Fruit fly (Drosophila melanogaster) whole organism, embryonic: ENCODE measurements around the gene CG34268.

Experiments
- CG10267 ChIP-seq: fragments of 200-800 bp; sonication (Bioruptor generic); optimal IDR thresholded peaks from 2 replicates; lab custom pipeline; 2018; ENCODE audit warnings: missing biosample characterization, mild to moderate bottlenecking, missing genetic modification characterization, moderate library complexity
- CG11247 ChIP-seq: fragments of 200-800 bp; sonication (Bioruptor generic); IDR thresholded peaks from 2 replicates; pipeline ENCODE4 v1.3.6; 2022; ENCODE audit warnings: missing biosample characterization, missing genetic modification characterization
- CG11696 ChIP-seq: fragments of 200-800 bp; sonication (Bioruptor generic); IDR thresholded peaks from 2 replicates; pipeline ENCODE4 v1.3.6; 2022; ENCODE audit warnings: missing biosample characterization, missing genetic modification characterization
- CG12744 ChIP-seq: fragments of 200-800 bp; sonication (Bioruptor generic); optimal IDR thresholded peaks from 2 replicates; lab custom pipeline; 2016; ENCODE audit warnings: missing biosample characterization, missing genetic modification characterization
- CG14050 ChIP-seq: fragments of 200-800 bp; sonication (Bioruptor generic); IDR thresholded peaks from 3 replicates; pipeline ENCODE4 v1.3.6; 2022; ENCODE audit warnings: missing biosample characterization, missing genetic modification characterization
- CG15073 ChIP-seq: fragments of 200-800 bp; sonication (Bioruptor generic); optimal IDR thresholded peaks from 2 replicates; lab custom pipeline; 2016; ENCODE audit warnings: missing biosample characterization, missing genetic modification characterization
- CG15269 ChIP-seq: fragments of 200-800 bp; sonication (Bioruptor generic); optimal IDR thresholded peaks from 2 replicates; lab custom pipeline; 2018; ENCODE audit warnings: missing biosample characterization, mild to moderate bottlenecking, missing genetic modification characterization, moderate library complexity
- CG16779 ChIP-seq: fragments of 200-800 bp; sonication (Bioruptor generic); IDR thresholded peaks from 2 replicates; pipeline ENCODE4 v1.3.6; 2022; ENCODE audit warnings: missing biosample characterization, missing genetic modification characterization
- CG17568 ChIP-seq: fragments of 200-800 bp; sonication (Bioruptor generic); optimal IDR thresholded peaks from 2 replicates; lab custom pipeline; 2018; ENCODE audit warnings: missing biosample characterization, mild to moderate bottlenecking, missing genetic modification characterization, moderate library complexity
- CG18262 ChIP-seq: fragments of 200-800 bp; optimal IDR thresholded peaks from 3 replicates; lab custom pipeline; 2019; ENCODE audit warnings: missing biosample characterization, mild to moderate bottlenecking, missing genetic modification characterization, moderate library complexity
- CG2199 ChIP-seq: fragments of 200-800 bp; sonication (Bioruptor generic); IDR thresholded peaks from 3 replicates; pipeline ENCODE4 v1.3.6; 2022; ENCODE audit warnings: missing biosample characterization, missing genetic modification characterization
- CG30431 ChIP-seq: fragments of 200-800 bp; sonication (Bioruptor generic); optimal IDR thresholded peaks from 2 replicates; lab custom pipeline; 2017; ENCODE audit warnings: missing biosample characterization, missing genetic modification characterization
- CG32532 ChIP-seq: fragments of 200-800 bp; sonication (Bioruptor generic); IDR thresholded peaks from 2 replicates; pipeline ENCODE4 v1.3.6; 2022; ENCODE audit warnings: missing biosample characterization, missing genetic modification characterization
- CG34422 ChIP-seq: fragments of 200-800 bp; sonication (Bioruptor generic); IDR thresholded peaks from 3 replicates; pipeline ENCODE4 v1.3.6; 2022; ENCODE audit warnings: missing biosample characterization, missing genetic modification characterization
- CG3838 ChIP-seq: fragments of 200-800 bp; sonication (Bioruptor generic); optimal IDR thresholded peaks from 3 replicates; lab custom pipeline; 2016; ENCODE audit warnings: missing biosample characterization, missing genetic modification characterization
- CG6654 ChIP-seq: fragments of 200-800 bp; sonication (Bioruptor generic); optimal IDR thresholded peaks from 2 replicates; lab custom pipeline; 2017; ENCODE audit warnings: missing biosample characterization, mild to moderate bottlenecking, missing genetic modification characterization
- CG7357 ChIP-seq: fragments of 200-800 bp; sonication (Bioruptor generic); IDR thresholded peaks from 3 replicates; pipeline ENCODE4 v1.3.6; 2022; ENCODE audit warnings: missing biosample characterization, missing genetic modification characterization
- CG7372 ChIP-seq: fragments of 200-800 bp; sonication (Bioruptor generic); IDR thresholded peaks from 2 replicates; pipeline ENCODE4 v1.3.6; 2022; ENCODE audit warnings: missing biosample characterization, missing genetic modification characterization
- D ChIP-seq, 2 experiments: fragments of 200-800 bp in 1 of 2; fragments of >200 bp in 1 of 2; sonication (Bioruptor generic) in 1 of 2; optimal IDR thresholded peaks; 2 replicates in 1 of 2; 3 replicates in 1 of 2; lab custom pipeline; 2017; ENCODE audit warnings: mild to moderate bottlenecking in 1 of 2, missing biosample characterization in 1 of 2, missing genetic modification characterization in 1 of 2, missing genetic modification reagents in 1 of 2
- Dref ChIP-seq: fragments of 200-800 bp; sonication (Bioruptor generic); IDR thresholded peaks from 2 replicates; pipeline ENCODE4 v1.3.6; 2022; ENCODE audit warnings: missing biosample characterization, missing genetic modification characterization
- Fer3 ChIP-seq: fragments of 200-800 bp; sonication (Bioruptor generic); optimal IDR thresholded peaks from 2 replicates; lab custom pipeline; 2018; ENCODE audit warnings: missing biosample characterization, mild to moderate bottlenecking, missing genetic modification characterization, moderate library complexity
- H15 ChIP-seq: fragments of 200-800 bp; sonication (Bioruptor generic); IDR thresholded peaks from 3 replicates; pipeline ENCODE4 v1.3.6; 2022; ENCODE audit warnings: missing biosample characterization, missing genetic modification characterization
- Side ChIP-seq: fragments of 200-800 bp; sonication (Bioruptor generic); optimal IDR thresholded peaks from 2 replicates; lab custom pipeline; 2016; ENCODE audit warnings: missing biosample characterization, missing genetic modification characterization
- Sox100B ChIP-seq: fragments of 200-800 bp; sonication (Bioruptor generic); optimal IDR thresholded peaks from 3 replicates; lab custom pipeline; 2018; ENCODE audit warnings: missing biosample characterization, mild to moderate bottlenecking, missing genetic modification characterization
- Ssrp ChIP-seq: fragments of 200-800 bp; sonication (Bioruptor generic); optimal IDR thresholded peaks from 2 replicates; lab custom pipeline; 2018; ENCODE audit warnings: missing biosample characterization, mild to moderate bottlenecking, missing genetic modification characterization, moderate library complexity
- ato ChIP-seq: fragments of 200-800 bp; sonication (Bioruptor generic); IDR thresholded peaks from 2 replicates; pipeline ENCODE4 v1.3.6; 2022; ENCODE audit warnings: missing biosample characterization, missing genetic modification characterization; ENCODE audit not compliant: partially characterized antibody
- bsh ChIP-seq, 2 experiments: fragments of 200-800 bp; sonication (Bioruptor generic); optimal IDR thresholded peaks; 2 replicates each; lab custom pipeline; 2017 to 2018; ENCODE audit warnings: mild to moderate bottlenecking in 2 of 2, missing biosample characterization in 2 of 2, missing genetic modification characterization in 2 of 2, moderate library complexity in 1 of 2
- cato ChIP-seq: fragments of 200-800 bp; sonication (Bioruptor generic); optimal IDR thresholded peaks from 2 replicates; lab custom pipeline; 2016; ENCODE audit warnings: missing biosample characterization, missing genetic modification characterization, borderline replicate concordance
- croc ChIP-seq: fragments of 200-800 bp; sonication (Bioruptor generic); conservative IDR thresholded peaks from 3 replicates; pipeline ENCODE4 v1.3.6; 2022; ENCODE audit warnings: missing biosample characterization, missing genetic modification characterization
- dm ChIP-seq: fragments of 200-800 bp; sonication (Bioruptor generic); optimal IDR thresholded peaks from 3 replicates; lab custom pipeline; 2016; ENCODE audit warnings: missing biosample characterization, missing genetic modification characterization
- dmrt99B ChIP-seq: fragments of 200-800 bp; sonication (Bioruptor generic); optimal IDR thresholded peaks from 2 replicates; lab custom pipeline; 2018; ENCODE audit warnings: missing biosample characterization, mild to moderate bottlenecking, missing genetic modification characterization, moderate library complexity
- gcm ChIP-seq: fragments of 200-800 bp; sonication (Bioruptor generic); optimal IDR thresholded peaks from 2 replicates; lab custom pipeline; 2019; ENCODE audit warnings: missing biosample characterization, mild to moderate bottlenecking, missing genetic modification characterization, moderate library complexity
- gcm2 ChIP-seq: fragments of 200-800 bp; sonication (Bioruptor generic); optimal IDR thresholded peaks from 2 replicates; lab custom pipeline; 2016; ENCODE audit warnings: missing biosample characterization, missing genetic modification characterization
- ham ChIP-seq: fragments of 200-800 bp; sonication (Bioruptor generic); IDR thresholded peaks from 2 replicates; pipeline ENCODE4 v1.3.6; 2022; ENCODE audit warnings: missing biosample characterization, missing genetic modification characterization
- ind ChIP-seq: fragments of 200-800 bp; sonication (Bioruptor generic); optimal IDR thresholded peaks from 3 replicates; lab custom pipeline; 2016; ENCODE audit warnings: missing biosample characterization, missing genetic modification characterization
- kah ChIP-seq: fragments of 200-800 bp; sonication (Bioruptor generic); optimal IDR thresholded peaks from 2 replicates; lab custom pipeline; 2018; ENCODE audit warnings: missing biosample characterization, mild to moderate bottlenecking, missing genetic modification characterization
- knrl ChIP-seq: fragments of 200-800 bp; sonication (Bioruptor generic); IDR thresholded peaks from 3 replicates; pipeline ENCODE4 v1.3.6; 2022; ENCODE audit warnings: missing biosample characterization, missing genetic modification characterization; ENCODE audit not compliant: partially characterized antibody
- mld ChIP-seq: fragments of 200-800 bp; sonication (Bioruptor generic); IDR thresholded peaks from 3 replicates; pipeline ENCODE4 v1.3.6; 2022; ENCODE audit warnings: missing biosample characterization, missing genetic modification characterization; ENCODE audit not compliant: partially characterized antibody
- pho ChIP-seq: fragments of 200-800 bp; sonication (Bioruptor generic); optimal IDR thresholded peaks from 2 replicates; lab custom pipeline; 2016; ENCODE audit warnings: missing biosample characterization, missing genetic modification characterization
- pita ChIP-seq: fragments of 200-800 bp; sonication (Bioruptor generic); optimal IDR thresholded peaks from 2 replicates; lab custom pipeline; 2017; ENCODE audit warnings: missing biosample characterization, mild to moderate bottlenecking, missing genetic modification characterization
- ranshi ChIP-seq: fragments of 200-800 bp; sonication (Bioruptor generic); IDR thresholded peaks from 2 replicates; pipeline ENCODE4 v1.3.6; 2022; ENCODE audit warnings: missing biosample characterization, missing genetic modification characterization
- row ChIP-seq: fragments of 200-800 bp; sonication (Bioruptor generic); IDR thresholded peaks from 3 replicates; pipeline ENCODE4 v1.3.6; 2022; ENCODE audit warnings: missing biosample characterization, missing genetic modification characterization
- sima ChIP-seq: fragments of 200-800 bp; sonication (Bioruptor generic); optimal IDR thresholded peaks from 2 replicates; lab custom pipeline; 2016; ENCODE audit warnings: missing biosample characterization, missing genetic modification characterization
- slbo ChIP-seq: fragments of 200-800 bp; sonication (Bioruptor generic); IDR thresholded peaks from 2 replicates; pipeline ENCODE4 v1.3.6; 2022; ENCODE audit warnings: missing biosample characterization, missing genetic modification characterization
- sna ChIP-seq: fragments of 200-800 bp; sonication (Bioruptor generic); IDR thresholded peaks from 2 replicates; pipeline ENCODE4 v1.3.6; 2022; ENCODE audit warnings: missing biosample characterization, missing genetic modification characterization; ENCODE audit not compliant: partially characterized antibody
- sob ChIP-seq: fragments of 200-800 bp; sonication (Bioruptor generic); IDR thresholded peaks from 2 replicates; pipeline ENCODE4 v1.3.6; 2022; ENCODE audit warnings: missing biosample characterization, missing genetic modification characterization
- tna ChIP-seq: fragments of 200-800 bp; sonication (Bioruptor generic); IDR thresholded peaks from 2 replicates; pipeline ENCODE4 v1.3.6; 2022; ENCODE audit warnings: missing biosample characterization, missing genetic modification characterization; ENCODE audit not compliant: partially characterized antibody
- trh ChIP-seq: fragments of 200-800 bp; sonication (Bioruptor generic); optimal IDR thresholded peaks from 2 replicates; lab custom pipeline; 2016; ENCODE audit warnings: missing biosample characterization, missing genetic modification characterization
- unc-4 ChIP-seq: fragments of 200-800 bp; sonication (Bioruptor generic); IDR thresholded peaks from 2 replicates; pipeline ENCODE4 v1.3.6; 2022; ENCODE audit warnings: missing biosample characterization, missing genetic modification characterization; ENCODE audit not compliant: partially characterized antibody

The CG34268 gene

dm6 chr3L:546819-547441 lies 46.2 kb downstream of the CG34268 start (continued):
- TF ChIP-seq knrl (GFP tag; lab: Robert Waterston, UW) (no peak), sna (GFP tag; lab: Robert Waterston, UW) (no peak), unc-4 (GFP tag; lab: Robert Waterston, UW) (no peak), CG16779 (GFP tag; lab: Robert Waterston, UW) (peak; percentile 92), CG11696 (GFP tag; lab: Robert Waterston, UW) (peak; percentile 76), Dref (GFP tag; lab: Robert Waterston, UW) (peak; percentile 40), row (GFP tag; lab: Robert Waterston, UW) (peak; percentile 87), CG18262 (tag; lab: Kevin White, UChicago) (peak; percentile 20), CG32532 (peak; percentile 97), CG10267 (tag; lab: Kevin White, UChicago) (peak; percentile 25), CG17568 (GFP tag; lab: Kevin White, UChicago) (peak; percentile 47), Fer3 (peak; percentile 88), Sox100B (GFP tag; lab: Kevin White, UChicago) (no peak), trh (no peak), kah (GFP tag; lab: Kevin White, UChicago) (no peak), bsh (GFP tag; optimal IDR thresholded peaks at IDR 0.05; lab: Kevin White, UChicago) (peak in 1 of 2 experiments; percentile 28), CG3838 (GFP tag; lab: Kevin White, UChicago) (peak; percentile 36), CG2199 (GFP tag; lab: Robert Waterston, UW) (no peak), sob (GFP tag; lab: Robert Waterston, UW) (peak; percentile 86), CG34422 (peak; percentile 86), sima (no peak), gcm2 (GFP tag; lab: Kevin White, UChicago) (no peak), pho (GFP tag; lab: Kevin White, UChicago) (peak; percentile 94), CG15073 (GFP tag; lab: Kevin White, UChicago) (no peak), ham (peak; percentile 71; the same call in 1 of the 2 replicates), tna (GFP tag; lab: Robert Waterston, UW) (no peak), croc (no peak), D (optimal IDR thresholded peaks at IDR 0.05; lab: Kevin White, UChicago) (no peak), D (GFP tag; optimal IDR thresholded peaks at IDR 0.05; lab: Kevin White, UChicago) (no peak), CG6654 (peak; percentile 30), CG30431 (GFP tag; lab: Kevin White, UChicago) (peak; percentile 8), pita (GFP tag; lab: Kevin White, UChicago) (no peak), gcm (no peak), CG7372 (GFP tag; lab: Robert Waterston, UW) (peak; percentile 79), slbo (GFP tag; lab: Robert Waterston, UW) (peak; percentile 97), H15 (GFP tag; lab: Robert Waterston, UW) (peak; percentile 76; the same call in 2 of the 3 replicates), Side (GFP tag; lab: Kevin White, UChicago) (peak; percentile 68), Ssrp (tag; lab: Kevin White, UChicago) (peak; percentile 46), cato (GFP tag; lab: Kevin White, UChicago) (no peak), CG7357 (GFP tag; lab: Robert Waterston, UW) (peak; percentile 62), dm (peak; percentile 20), CG11247 (GFP tag; lab: Robert Waterston, UW) (peak; percentile 91), CG12744 (GFP tag; lab: Kevin White, UChicago) (peak; percentile 68), ranshi (GFP tag; lab: Robert Waterston, UW) (peak; percentile 69; the same call in 1 of the 2 replicates), ato (GFP tag; lab: Robert Waterston, UW) (no peak), CG14050 (GFP tag; lab: Robert Waterston, UW) (peak; percentile 70), ind (peak; percentile 82), dmrt99B (tag; lab: Kevin White, UChicago) (peak; percentile 37), CG15269 (peak; percentile 80), mld (GFP tag; lab: Robert Waterston, UW) (no peak)
